Fruit fly (Drosophila melanogaster) whole organism, embryonic: Measurements from ENCODE around the gene CG42366.

Experiments used
- B-H2 ChIP-seq: fragments of 200-800 bp; sonication (Bioruptor generic); optimal IDR thresholded peaks from 2 replicates; lab custom pipeline; 2018; ENCODE audit warnings: missing biosample characterization, mild to moderate bottlenecking, missing genetic modification characterization
- Bgb ChIP-seq: fragments of 200-800 bp; sonication (Bioruptor generic); IDR thresholded peaks from 2 replicates; pipeline ENCODE4 v1.3.6; 2022; ENCODE audit warnings: missing biosample characterization, missing genetic modification characterization; ENCODE audit not compliant: partially characterized antibody
- C15 ChIP-seq: fragments of 200-800 bp; sonication (Bioruptor generic); IDR thresholded peaks from 3 replicates; pipeline ENCODE4 v1.3.6; 2022; ENCODE audit warnings: missing biosample characterization, missing genetic modification characterization
- CG10209 ChIP-seq: fragments of 200-800 bp; sonication (Bioruptor generic); optimal IDR thresholded peaks from 3 replicates; lab custom pipeline; 2017; ENCODE audit warnings: missing biosample characterization, mild to moderate bottlenecking, missing genetic modification characterization, missing genetic modification reagents
- CG10267 ChIP-seq: fragments of 200-800 bp; sonication (Bioruptor generic); optimal IDR thresholded peaks from 2 replicates; lab custom pipeline; 2018; ENCODE audit warnings: missing biosample characterization, mild to moderate bottlenecking, missing genetic modification characterization, moderate library complexity
- CG11560 ChIP-seq: fragments of 200-800 bp; sonication (Bioruptor generic); IDR thresholded peaks from 3 replicates; pipeline ENCODE4 v1.3.6; 2022; ENCODE audit warnings: missing biosample characterization, missing genetic modification characterization
- CG12155 ChIP-seq: fragments of 200-800 bp; sonication (Bioruptor generic); optimal IDR thresholded peaks from 3 replicates; lab custom pipeline; 2016; ENCODE audit warnings: missing biosample characterization, missing genetic modification characterization
- CG12769 ChIP-seq: fragments of 200-800 bp; sonication (Bioruptor generic); optimal IDR thresholded peaks from 2 replicates; lab custom pipeline; 2019; ENCODE audit warnings: missing biosample characterization, mild to moderate bottlenecking, missing genetic modification characterization, moderate library complexity
- CG1529 ChIP-seq: fragments of 200-800 bp; sonication (Bioruptor generic); optimal IDR thresholded peaks from 3 replicates; lab custom pipeline; 2018; ENCODE audit warnings: missing biosample characterization, missing genetic modification characterization
- CG15601 ChIP-seq: fragments of 200-800 bp; sonication (Bioruptor generic); optimal IDR thresholded peaks from 3 replicates; lab custom pipeline; 2019; ENCODE audit warnings: missing biosample characterization, mild to moderate bottlenecking, missing genetic modification characterization, moderate library complexity
- CG17912 ChIP-seq: fragments of 200-800 bp; sonication (Bioruptor generic); optimal IDR thresholded peaks from 2 replicates; lab custom pipeline; 2018; ENCODE audit warnings: missing biosample characterization, mild to moderate bottlenecking, missing genetic modification characterization
- CG31365 ChIP-seq: fragments of 200-800 bp; sonication (Bioruptor generic); optimal IDR thresholded peaks from 2 replicates; lab custom pipeline; 2018; ENCODE audit warnings: missing biosample characterization, mild to moderate bottlenecking, missing genetic modification characterization
- CG31388 ChIP-seq: fragments of 200-800 bp; sonication (Bioruptor generic); optimal IDR thresholded peaks from 2 replicates; lab custom pipeline; 2016; ENCODE audit warnings: missing biosample characterization, missing genetic modification characterization
- CG34224 ChIP-seq: fragments of 200-800 bp; sonication (Bioruptor generic); IDR thresholded peaks from 3 replicates; pipeline ENCODE4 v1.3.6; 2022; ENCODE audit warnings: missing biosample characterization, missing genetic modification characterization; ENCODE audit not compliant: partially characterized antibody
- CG3847 ChIP-seq: fragments of 200-800 bp; sonication (Bioruptor generic); IDR thresholded peaks from 2 replicates; pipeline ENCODE4 v1.3.6; 2022; ENCODE audit warnings: missing biosample characterization, missing genetic modification characterization
- CG43689 ChIP-seq: fragments of 200-800 bp; sonication (Bioruptor generic); IDR thresholded peaks from 2 replicates; pipeline ENCODE4 v1.3.6; 2022; ENCODE audit warnings: missing biosample characterization, missing genetic modification characterization
- CG4617 ChIP-seq: fragments of 200-800 bp; sonication (Bioruptor generic); optimal IDR thresholded peaks from 3 replicates; lab custom pipeline; 2016; ENCODE audit warnings: missing biosample characterization, missing genetic modification characterization, borderline replicate concordance
- CG7372 ChIP-seq: fragments of 200-800 bp; sonication (Bioruptor generic); IDR thresholded peaks from 2 replicates; pipeline ENCODE4 v1.3.6; 2022; ENCODE audit warnings: missing biosample characterization, missing genetic modification characterization
- CG7839 ChIP-seq: fragments of 200-800 bp; sonication (Bioruptor generic); optimal IDR thresholded peaks from 3 replicates; lab custom pipeline; 2018; ENCODE audit warnings: missing biosample characterization, mild to moderate bottlenecking, missing genetic modification characterization, moderate library complexity
- CG9437 ChIP-seq: fragments of 200-800 bp; sonication (Bioruptor generic); optimal IDR thresholded peaks from 2 replicates; lab custom pipeline; 2018; ENCODE audit warnings: missing biosample characterization, mild to moderate bottlenecking, missing genetic modification characterization
- CG9727 ChIP-seq: fragments of 200-800 bp; sonication (Bioruptor generic); optimal IDR thresholded peaks from 3 replicates; lab custom pipeline; 2017; ENCODE audit warnings: missing biosample characterization, mild to moderate bottlenecking, missing genetic modification characterization
- CTCF ChIP-seq: fragments of 200-800 bp; sonication (Bioruptor generic); optimal IDR thresholded peaks from 2 replicates; lab custom pipeline; 2017; ENCODE audit warnings: missing biosample characterization, mild to moderate bottlenecking, missing genetic modification characterization, moderate library complexity
- CrebB ChIP-seq: fragments of 200-800 bp; sonication (Bioruptor generic); optimal IDR thresholded peaks from 3 replicates; lab custom pipeline; 2018; ENCODE audit warnings: missing biosample characterization, mild to moderate bottlenecking, missing genetic modification characterization
- E2f2 ChIP-seq: fragments of 200-800 bp; sonication (Bioruptor generic); IDR thresholded peaks from 2 replicates; pipeline ENCODE4 v1.3.6; 2022; ENCODE audit warnings: missing biosample characterization, missing genetic modification characterization
- HLH4C ChIP-seq: fragments of 200-800 bp; sonication (Bioruptor generic); IDR thresholded peaks from 3 replicates; pipeline ENCODE4 v1.3.6; 2022; ENCODE audit warnings: missing biosample characterization, missing genetic modification characterization; ENCODE audit not compliant: partially characterized antibody
- HmgZ ChIP-seq: fragments of 200-800 bp; sonication (Bioruptor generic); optimal IDR thresholded peaks from 2 replicates; lab custom pipeline; 2018; ENCODE audit warnings: missing biosample characterization, mild to moderate bottlenecking, missing genetic modification characterization
- Hr51 ChIP-seq, 2 experiments: fragments of 200-800 bp; sonication (Bioruptor generic); optimal IDR thresholded peaks; 2 replicates in 1 of 2; 3 replicates in 1 of 2; lab custom pipeline; 2016 to 2018; ENCODE audit warnings: missing biosample characterization in 2 of 2, missing genetic modification characterization in 2 of 2, mild to moderate bottlenecking in 1 of 2, moderate library complexity in 1 of 2
- Jarid2 ChIP-seq: fragments of 200-800 bp; sonication (Bioruptor generic); optimal IDR thresholded peaks from 3 replicates; lab custom pipeline; 2017; ENCODE audit warnings: mild to moderate bottlenecking, missing biosample characterization, missing genetic modification reagents, missing genetic modification characterization
- MESR4 ChIP-seq: fragments of 200-800 bp; sonication (Bioruptor generic); optimal IDR thresholded peaks from 2 replicates; lab custom pipeline; 2018; ENCODE audit warnings: missing biosample characterization, mild to moderate bottlenecking, missing genetic modification characterization, moderate library complexity
- Neu2 ChIP-seq: fragments of 200-800 bp; sonication (Bioruptor generic); optimal IDR thresholded peaks from 3 replicates; lab custom pipeline; 2016; ENCODE audit warnings: missing biosample characterization, missing genetic modification characterization, borderline replicate concordance
- Ravus ChIP-seq: fragments of 200-800 bp; sonication (Bioruptor generic); IDR thresholded peaks from 2 replicates; pipeline ENCODE4 v1.3.6; 2022; ENCODE audit warnings: missing biosample characterization, missing genetic modification characterization
- Rfx ChIP-seq: fragments of 200-800 bp; sonication (Bioruptor generic); IDR thresholded peaks from 2 replicates; pipeline ENCODE4 v1.3.6; 2022; ENCODE audit warnings: missing biosample characterization, missing genetic modification characterization
- Scr ChIP-seq: fragments of 200-800 bp; sonication (Bioruptor generic); IDR thresholded peaks from 2 replicates; pipeline ENCODE4 v1.3.6; 2022; ENCODE audit warnings: missing biosample characterization, missing genetic modification characterization; ENCODE audit not compliant: partially characterized antibody
- Xbp1 ChIP-seq: fragments of 200-800 bp; sonication (Bioruptor generic); optimal IDR thresholded peaks from 3 replicates; lab custom pipeline; 2016; ENCODE audit warnings: missing biosample characterization, mild to moderate bottlenecking, missing genetic modification characterization
- abd-A ChIP-seq: fragments of 200-800 bp; sonication (Bioruptor generic); optimal IDR thresholded peaks from 3 replicates; lab custom pipeline; 2019; ENCODE audit warnings: missing biosample characterization, mild to moderate bottlenecking, missing genetic modification characterization, moderate library complexity
- amos ChIP-seq: fragments of 200-800 bp; sonication (Bioruptor generic); IDR thresholded peaks from 2 replicates; pipeline ENCODE4 v1.3.6; 2022; ENCODE audit warnings: missing biosample characterization, missing genetic modification characterization; ENCODE audit not compliant: partially characterized antibody
- emc ChIP-seq: fragments of 200-800 bp; sonication (Bioruptor generic); optimal IDR thresholded peaks from 2 replicates; lab custom pipeline; 2016; ENCODE audit warnings: missing biosample characterization, missing genetic modification characterization
- eyg ChIP-seq: fragments of 200-800 bp; sonication (Bioruptor generic); optimal IDR thresholded peaks from 3 replicates; lab custom pipeline; 2016; ENCODE audit warnings: missing biosample characterization, missing genetic modification characterization
- gfzf ChIP-seq: fragments of 200-800 bp; sonication (Bioruptor generic); optimal IDR thresholded peaks from 2 replicates; lab custom pipeline; 2016; ENCODE audit warnings: missing biosample characterization, mild to moderate bottlenecking, missing genetic modification characterization, moderate library complexity
- grau ChIP-seq: fragments of 200-800 bp; optimal IDR thresholded peaks from 3 replicates; lab custom pipeline; 2019; ENCODE audit warnings: missing biosample characterization, mild to moderate bottlenecking, missing genetic modification characterization, moderate library complexity
- hbn ChIP-seq: fragments of 200-800 bp; sonication (Bioruptor generic); IDR thresholded peaks from 2 replicates; pipeline ENCODE4 v1.3.6; 2022; ENCODE audit warnings: missing biosample characterization, missing genetic modification characterization; ENCODE audit not compliant: partially characterized antibody
- insv ChIP-seq, 2 experiments: fragments of 200-800 bp; sonication (Bioruptor generic); optimal IDR thresholded peaks; 3 replicates each; lab custom pipeline; 2016 to 2018; ENCODE audit warnings: missing biosample characterization in 2 of 2, missing genetic modification characterization in 2 of 2
- lbe ChIP-seq: fragments of 200-800 bp; sonication (Bioruptor generic); optimal IDR thresholded peaks from 2 replicates; lab custom pipeline; 2016; ENCODE audit warnings: missing biosample characterization, mild to moderate bottlenecking, missing genetic modification characterization
- nau ChIP-seq: fragments of 200-800 bp; sonication (Bioruptor generic); optimal IDR thresholded peaks from 3 replicates; lab custom pipeline; 2017; ENCODE audit warnings: missing biosample characterization, mild to moderate bottlenecking, missing genetic modification characterization, missing genetic modification reagents
- nom ChIP-seq: fragments of 200-800 bp; sonication (Bioruptor generic); optimal IDR thresholded peaks from 2 replicates; lab custom pipeline; 2017; ENCODE audit warnings: missing biosample characterization, missing genetic modification characterization, mild to moderate bottlenecking, moderate library complexity, missing genetic modification reagents
- slbo ChIP-seq: fragments of 200-800 bp; sonication (Bioruptor generic); IDR thresholded peaks from 2 replicates; pipeline ENCODE4 v1.3.6; 2022; ENCODE audit warnings: missing biosample characterization, missing genetic modification characterization
- stwl ChIP-seq: fragments of 200-800 bp; sonication (Bioruptor generic); optimal IDR thresholded peaks from 3 replicates; lab custom pipeline; 2018; ENCODE audit warnings: missing biosample characterization, mild to moderate bottlenecking, missing genetic modification characterization, moderate library complexity
- trem ChIP-seq: fragments of 200-800 bp; optimal IDR thresholded peaks from 3 replicates; lab custom pipeline; 2019; ENCODE audit warnings: missing biosample characterization, mild to moderate bottlenecking, missing genetic modification characterization, moderate library complexity
- twi ChIP-seq: fragments of 200-800 bp; optimal IDR thresholded peaks from 2 replicates; lab custom pipeline; 2019; ENCODE audit warnings: missing biosample characterization, mild to moderate bottlenecking, missing genetic modification characterization, moderate library complexity
- zen ChIP-seq: fragments of 200-800 bp; sonication (Bioruptor generic); optimal IDR thresholded peaks from 3 replicates; lab custom pipeline; 2018; ENCODE audit warnings: missing biosample characterization, mild to moderate bottlenecking, missing genetic modification characterization, moderate library complexity

CG42366 gene

DNA sequence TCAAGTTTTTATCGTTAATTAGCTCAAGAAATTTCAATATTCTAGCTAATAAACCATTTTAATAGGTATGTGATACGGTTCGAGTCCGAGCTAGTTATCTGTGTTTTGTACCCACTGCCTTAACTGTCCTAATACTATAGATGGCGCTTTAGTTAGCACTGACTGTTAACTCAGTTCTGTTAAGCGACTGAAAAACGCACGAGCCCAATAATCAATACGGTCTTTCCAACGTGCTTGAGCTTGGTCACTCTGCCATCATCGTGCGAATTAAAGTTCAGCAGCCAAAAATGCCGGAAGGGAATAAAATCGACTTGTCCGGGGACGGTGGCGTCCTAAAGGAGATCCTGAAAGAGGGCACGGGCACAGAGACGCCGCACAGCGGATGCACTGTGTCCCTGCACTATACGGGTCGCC, 37.1 kb upstream of the CG42366 start, which contains the start of gene Fkbp59 (continued):
- peak; percentile 14 for TF ChIP-seq CG15601 (tag; lab: Kevin White, UChicago)
- TF ChIP-seq Bgb: peak; percentile 97
- TF ChIP-seq CG7372 (GFP tag; lab: Robert Waterston, UW): 0 out of 2 replicates have a peak, but pooled peaks have one; percentile 10
- no peak; the same call in 1 of the 2 replicates for TF ChIP-seq amos (GFP tag; lab: Robert Waterston, UW)
- TF ChIP-seq CG11560 (tag; lab: Robert Waterston, UW): no peak
- peak; percentile 19 for TF ChIP-seq CG31365 (tag; lab: Kevin White, UChicago)
- no peak for TF ChIP-seq Ravus (GFP tag; lab: Robert Waterston, UW)
- no peak for TF ChIP-seq CG10209 (GFP tag; lab: Kevin White, UChicago)
- peak in 1 of 2 experiments; percentile 37 for TF ChIP-seq Hr51 (GFP tag; optimal IDR thresholded peaks at IDR 0.05; lab: Kevin White, UChicago)
- TF ChIP-seq HmgZ (tag; lab: Kevin White, UChicago): peak; percentile 60
- TF ChIP-seq insv (GFP tag; optimal IDR thresholded peaks at IDR 0.05; lab: Kevin White, UChicago): peak in 1 of 2 experiments; percentile 43
- TF ChIP-seq CG12769: no peak
- no peak for TF ChIP-seq eyg (GFP tag; lab: Kevin White, UChicago)
- TF ChIP-seq B-H2 (GFP tag; lab: Kevin White, UChicago): peak; percentile 24
- TF ChIP-seq CG7839 (tag; lab: Kevin White, UChicago): peak; percentile 15
- no peak for TF ChIP-seq CG43689 (GFP tag; lab: Robert Waterston, UW)
- peak; percentile 85 for TF ChIP-seq gfzf (GFP tag; lab: Kevin White, UChicago)
- TF ChIP-seq C15: no peak
- no peak for TF ChIP-seq twi (tag; lab: Kevin White, UChicago)
- TF ChIP-seq Scr (GFP tag; lab: Robert Waterston, UW): peak; percentile 76
- TF ChIP-seq CG4617: peak; percentile 22
- no peak for TF ChIP-seq CG9727 (GFP tag; lab: Kevin White, UChicago)
- TF ChIP-seq nom (GFP tag; lab: Kevin White, UChicago): peak; percentile 22
- no peak for TF ChIP-seq nau (GFP tag; lab: Kevin White, UChicago)
- peak; percentile 22 for TF ChIP-seq grau (tag; lab: Kevin White, UChicago)
- no peak for TF ChIP-seq Jarid2 (GFP tag; lab: Kevin White, UChicago)
- peak; percentile 99 for TF ChIP-seq HLH4C (GFP tag; lab: Robert Waterston, UW)
- no peak for TF ChIP-seq lbe (GFP tag; lab: Kevin White, UChicago)
- peak; percentile 31; the same call in 1 of the 2 replicates for TF ChIP-seq slbo (GFP tag; lab: Robert Waterston, UW)
- peak; percentile 20 for TF ChIP-seq CrebB (tag; lab: Kevin White, UChicago)
- no peak for TF ChIP-seq CG31388
- TF ChIP-seq CG9437: no peak
- TF ChIP-seq CG10267: peak; percentile 31
- peak; percentile 40 for TF ChIP-seq Xbp1 (GFP tag; lab: Kevin White, UChicago)
- TF ChIP-seq CG17912 (GFP tag; lab: Kevin White, UChicago): no peak
- peak; percentile 59 for TF ChIP-seq Rfx (GFP tag; lab: Robert Waterston, UW)
- TF ChIP-seq CG3847: peak; percentile 21; the same call in 1 of the 2 replicates
- TF ChIP-seq CG12155 (GFP tag; lab: Kevin White, UChicago): no peak
- peak; percentile 27 for TF ChIP-seq trem (tag; lab: Kevin White, UChicago)
- no peak for TF ChIP-seq CG1529
- TF ChIP-seq CG34224 (GFP tag; lab: Robert Waterston, UW): peak; percentile 21; the same call in 1 of the 3 replicates
- TF ChIP-seq MESR4 (GFP tag; lab: Kevin White, UChicago): peak; percentile 66
- TF ChIP-seq stwl (tag; lab: Kevin White, UChicago): peak; percentile 73
- peak; percentile 63 for TF ChIP-seq abd-A (tag; lab: Kevin White, UChicago)
- TF ChIP-seq CTCF (GFP tag; lab: Kevin White, UChicago): peak; percentile 95
- TF ChIP-seq emc: no peak
- no peak for TF ChIP-seq Neu2
- peak; percentile 54 for TF ChIP-seq E2f2
- TF ChIP-seq zen (tag; lab: Kevin White, UChicago): peak; percentile 44
- no peak for TF ChIP-seq hbn (GFP tag; lab: Robert Waterston, UW)
